Worm (Caenorhabditis elegans): Measurements from ENCODE around the gene C14A6.13.

ce11 chrV:18146077-18146476 is 15.1 kb downstream of the C14A6.13 start, which contains the start of gene C14A6.3:
- TF ChIP-seq blmp-1 (tag; optimal IDR thresholded peaks at IDR 0.05) (no peak), ces-1 (GFP tag; optimal IDR thresholded peaks at IDR 0.05) (no peak)
